Fruit fly (Drosophila melanogaster): ENCODE measurements around the gene CG16986.

Gene CG16986

DNA sequence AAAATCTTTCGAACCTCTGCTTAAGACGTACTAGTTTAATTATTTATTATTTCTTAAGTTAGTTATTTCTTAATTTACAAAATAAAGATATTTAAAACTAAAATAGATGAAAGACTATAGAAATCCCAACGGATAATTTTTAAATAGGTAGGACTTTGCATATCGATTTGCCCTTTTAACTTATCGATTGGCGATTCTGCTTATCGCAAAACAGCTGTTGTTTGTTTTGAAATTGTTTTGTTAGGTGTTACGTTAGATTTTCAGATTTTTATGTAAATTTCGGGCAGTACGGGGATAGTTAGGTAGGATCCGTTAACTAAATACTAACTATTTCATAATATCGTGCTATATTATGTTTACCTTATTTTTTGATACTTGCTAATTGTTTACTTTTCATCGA, at the start of gene CG16986:
TSS of gene CG16986 (plus strand) at position 188 of the 400 bp plus-strand sequence.
- TF ChIP-seq MBD-R2 (GFP tag; IDR thresholded peaks at IDR 0.05) (peak; percentile 45; the same call in 1 of the 2 replicates), Gug (GFP tag; IDR thresholded peaks at IDR 0.05) (no peak), so (GFP tag; IDR thresholded peaks at IDR 0.05) (no peak), stwl (tag; optimal IDR thresholded peaks at IDR 0.05) (peak; percentile 14), sqz (GFP tag; optimal IDR thresholded peaks at IDR 0.05) (no peak), Dref (GFP tag; IDR thresholded peaks at IDR 0.05) (peak; percentile 65), zfh2 (GFP tag; optimal IDR thresholded peaks at IDR 0.05) (no peak), CG13287 (GFP tag; IDR thresholded peaks at IDR 0.05; ENCODE audit: partially characterized antibody) (peak; percentile 37; the same call in 1 of the 2 replicates), Scr (GFP tag; IDR thresholded peaks at IDR 0.05; ENCODE audit: partially characterized antibody) (0 out of 2 replicates have a peak, but pooled peaks have one; percentile 24), trem (tag; optimal IDR thresholded peaks at IDR 0.05) (peak; percentile 10), bbx (GFP tag; IDR thresholded peaks at IDR 0.05; ENCODE audit: partially characterized antibody) (0 out of 2 replicates have a peak, but pooled peaks have one; percentile 49), CG2116 (GFP tag; optimal IDR thresholded peaks at IDR 0.05) (peak; percentile 33), Hey (tag; optimal IDR thresholded peaks at IDR 0.05) (no peak), CG17568 (GFP tag; optimal IDR thresholded peaks at IDR 0.05) (no peak), crp (GFP tag; optimal IDR thresholded peaks at IDR 0.05) (peak in 1 of 2 experiments; percentile 82), unc-4 (GFP tag; IDR thresholded peaks at IDR 0.05; ENCODE audit: partially characterized antibody) (peak; percentile 37; the same call in 1 of the 2 replicates), Poxn (GFP tag; IDR thresholded peaks at IDR 0.05) (no peak), Nf-YC (tag; optimal IDR thresholded peaks at IDR 0.05) (no peak), Atf3 (GFP tag; optimal IDR thresholded peaks at IDR 0.05) (no peak), CG34224 (GFP tag; IDR thresholded peaks at IDR 0.05; ENCODE audit: partially characterized antibody) (peak; percentile 54; the same call in 1 of the 3 replicates), gt (GFP tag; IDR thresholded peaks at IDR 0.05) (no peak), E2f2 (GFP tag; IDR thresholded peaks at IDR 0.05) (peak; percentile 31; the same call in 1 of the 2 replicates), CG11093 (GFP tag; IDR thresholded peaks at IDR 0.05) (no peak), Dp (GFP tag; optimal IDR thresholded peaks at IDR 0.05) (peak; percentile 11), prd (optimal IDR thresholded peaks at IDR 0.05) (no peak), prd (GFP tag; IDR thresholded peaks at IDR 0.05) (no peak), tx (GFP tag; optimal IDR thresholded peaks at IDR 0.05) (no peak), pzg (GFP tag; optimal IDR thresholded peaks at IDR 0.05) (peak; percentile 13), nom (GFP tag; optimal IDR thresholded peaks at IDR 0.05) (no peak), Myb (GFP tag; optimal IDR thresholded peaks at IDR 0.05) (peak; percentile 38), BEAF-32 (GFP tag; optimal IDR thresholded peaks at IDR 0.05) (peak; percentile 15), kay (GFP tag; optimal IDR thresholded peaks at IDR 0.05) (no peak), Ets65A (GFP tag) (peak; percentile 61), Meics (GFP tag; optimal IDR thresholded peaks at IDR 0.05) (no peak), Dll (GFP tag; IDR thresholded peaks at IDR 0.05; ENCODE audit: partially characterized antibody) (peak; percentile 48; the same call in 3 of the 4 replicates)

DNA sequence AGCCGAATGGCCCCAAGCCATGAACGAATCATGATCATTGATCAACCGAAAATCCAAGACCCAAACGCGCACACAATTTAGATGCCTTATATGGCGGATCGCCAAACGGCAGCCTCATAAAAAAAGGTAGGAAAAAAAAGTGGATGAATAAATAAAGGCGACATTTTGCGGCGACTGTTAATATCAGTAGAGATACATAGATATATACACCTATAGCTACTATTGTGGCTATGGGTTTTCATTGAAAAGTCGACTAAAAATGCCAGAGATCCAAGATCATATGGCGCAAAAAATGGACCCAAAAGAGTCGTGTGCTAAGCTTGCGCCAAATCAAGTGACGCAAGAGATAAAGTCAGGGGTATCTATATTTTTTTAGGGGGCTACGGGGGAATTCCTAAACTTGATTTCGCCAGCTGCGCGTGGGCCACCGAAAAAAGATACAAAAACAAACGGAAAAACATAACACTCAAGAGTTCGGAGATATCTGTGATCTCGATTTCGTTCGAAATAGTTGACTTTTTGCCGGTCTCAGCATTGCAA, 48.9 kb upstream of the CG16986 start:
- TF ChIP-seq vnd (GFP tag; IDR thresholded peaks at IDR 0.05; ENCODE audit: partially characterized antibody) = no peak
- no peak for TF ChIP-seq lmd (GFP tag; IDR thresholded peaks at IDR 0.05)
- no peak for TF ChIP-seq Hr3 (GFP tag; optimal IDR thresholded peaks at IDR 0.05)
- TF ChIP-seq chinmo (GFP tag; IDR thresholded peaks at IDR 0.05; ENCODE audit: partially characterized antibody) = 0 out of 4 replicates have a peak, but pooled peaks have one; percentile 61
- no peak for TF ChIP-seq CG8765 (GFP tag; IDR thresholded peaks at IDR 0.05)
- TF ChIP-seq CG12155 (GFP tag; optimal IDR thresholded peaks at IDR 0.05) = no peak
- no peak for TF ChIP-seq CG8944 (GFP tag; optimal IDR thresholded peaks at IDR 0.05)
- TF ChIP-seq CG12236 (GFP tag; optimal IDR thresholded peaks at IDR 0.05) = no peak
- peak; percentile 82 for TF ChIP-seq abd-A (tag; optimal IDR thresholded peaks at IDR 0.05)
- TF ChIP-seq sim (GFP tag; IDR thresholded peaks at IDR 0.05) = no peak
- TF ChIP-seq CG10147 (GFP tag; optimal IDR thresholded peaks at IDR 0.05) = peak; percentile 2
- TF ChIP-seq Poxn (GFP tag; IDR thresholded peaks at IDR 0.05) = no peak
- no peak for TF ChIP-seq da (GFP tag; optimal IDR thresholded peaks at IDR 0.05)
- peak; percentile 84 for TF ChIP-seq sd (tag; optimal IDR thresholded peaks at IDR 0.05)
- TF ChIP-seq btn (GFP tag; optimal IDR thresholded peaks at IDR 0.05) = no peak
- TF ChIP-seq sqz (GFP tag; optimal IDR thresholded peaks at IDR 0.05) = peak; percentile 54
- TF ChIP-seq Elba2 (GFP tag; optimal IDR thresholded peaks at IDR 0.05) = no peak
- no peak for TF ChIP-seq CG31388 (GFP tag; optimal IDR thresholded peaks at IDR 0.05)

All from whole organism, embryonic.